Fruit fly (Drosophila melanogaster) whole organism, embryonic: Measurements from ENCODE around the gene RpL13.

ENCODE experiments used
- Ada2b ChIP-seq: fragments of 200-800 bp; sonication (Bioruptor generic); IDR thresholded peaks from 2 replicates; pipeline ENCODE4 v1.3.6; 2022; ENCODE audit warnings: missing biosample characterization, missing genetic modification characterization
- CG10209 ChIP-seq: fragments of 200-800 bp; sonication (Bioruptor generic); optimal IDR thresholded peaks from 3 replicates; lab custom pipeline; 2017; ENCODE audit warnings: missing biosample characterization, mild to moderate bottlenecking, missing genetic modification characterization, missing genetic modification reagents
- CG10654 ChIP-seq: fragments of 200-800 bp; sonication (Bioruptor generic); optimal IDR thresholded peaks from 2 replicates; lab custom pipeline; 2016; ENCODE audit warnings: missing biosample characterization, missing genetic modification characterization
- CG10979 ChIP-seq: fragments of 200-800 bp; sonication (Bioruptor generic); optimal IDR thresholded peaks from 2 replicates; lab custom pipeline; 2018; ENCODE audit warnings: missing biosample characterization, mild to moderate bottlenecking, missing genetic modification characterization, moderate library complexity
- CG12659 ChIP-seq: fragments of 200-800 bp; sonication (Bioruptor generic); optimal IDR thresholded peaks from 3 replicates; lab custom pipeline; 2017; ENCODE audit warnings: mild to moderate bottlenecking, missing biosample characterization, missing genetic modification reagents, missing genetic modification characterization
- CG13296 ChIP-seq: fragments of 200-800 bp; sonication (Bioruptor generic); optimal IDR thresholded peaks from 3 replicates; lab custom pipeline; 2018; ENCODE audit warnings: missing biosample characterization, mild to moderate bottlenecking, missing genetic modification characterization
- CG15514 ChIP-seq: fragments of 200-800 bp; sonication (Bioruptor generic); optimal IDR thresholded peaks from 3 replicates; lab custom pipeline; 2017; ENCODE audit warnings: missing biosample characterization, missing genetic modification characterization, mild to moderate bottlenecking, moderate library complexity, missing genetic modification reagents
- CG18619 ChIP-seq: fragments of 200-800 bp; sonication (Bioruptor generic); optimal IDR thresholded peaks from 3 replicates; lab custom pipeline; 2017; ENCODE audit warnings: missing biosample characterization, mild to moderate bottlenecking, missing genetic modification characterization
- CG2712 ChIP-seq: fragments of 200-800 bp; optimal IDR thresholded peaks from 3 replicates; lab custom pipeline; 2019; ENCODE audit warnings: missing biosample characterization, mild to moderate bottlenecking, missing genetic modification characterization, moderate library complexity
- CG3163 ChIP-seq: fragments of 200-800 bp; sonication (Bioruptor generic); optimal IDR thresholded peaks from 3 replicates; lab custom pipeline; 2016; ENCODE audit warnings: missing biosample characterization, missing genetic modification characterization
- CG32532 ChIP-seq: fragments of 200-800 bp; sonication (Bioruptor generic); IDR thresholded peaks from 2 replicates; pipeline ENCODE4 v1.3.6; 2022; ENCODE audit warnings: missing biosample characterization, missing genetic modification characterization
- CG34422 ChIP-seq: fragments of 200-800 bp; sonication (Bioruptor generic); IDR thresholded peaks from 3 replicates; pipeline ENCODE4 v1.3.6; 2022; ENCODE audit warnings: missing biosample characterization, missing genetic modification characterization
- CG3838 ChIP-seq: fragments of 200-800 bp; sonication (Bioruptor generic); optimal IDR thresholded peaks from 3 replicates; lab custom pipeline; 2016; ENCODE audit warnings: missing biosample characterization, missing genetic modification characterization
- CG3847 ChIP-seq: fragments of 200-800 bp; sonication (Bioruptor generic); IDR thresholded peaks from 2 replicates; pipeline ENCODE4 v1.3.6; 2022; ENCODE audit warnings: missing biosample characterization, missing genetic modification characterization
- CG42726 ChIP-seq: fragments of 200-800 bp; sonication (Bioruptor generic); IDR thresholded peaks from 2 replicates; pipeline ENCODE4 v1.3.6; 2022; ENCODE audit warnings: missing biosample characterization, missing genetic modification characterization; ENCODE audit not compliant: partially characterized antibody
- CG4404 ChIP-seq: fragments of 200-800 bp; sonication (Bioruptor generic); IDR thresholded peaks from 2 replicates; pipeline ENCODE4 v1.3.6; 2022; ENCODE audit warnings: missing biosample characterization, missing genetic modification characterization
- CG4820 ChIP-seq: fragments of 200-800 bp; sonication (Bioruptor generic); optimal IDR thresholded peaks from 3 replicates; lab custom pipeline; 2016; ENCODE audit warnings: missing biosample characterization, missing genetic modification characterization
- CG8281 ChIP-seq: fragments of 200-800 bp; sonication (Bioruptor generic); optimal IDR thresholded peaks from 2 replicates; lab custom pipeline; 2018; ENCODE audit warnings: missing biosample characterization, mild to moderate bottlenecking, missing genetic modification characterization, moderate library complexity
- CG8765 ChIP-seq: fragments of 200-800 bp; sonication (Bioruptor generic); IDR thresholded peaks from 2 replicates; pipeline ENCODE4 v1.3.6; 2022; ENCODE audit warnings: missing biosample characterization, missing genetic modification characterization
- CG9215 ChIP-seq: fragments of 200-800 bp; sonication (Bioruptor generic); IDR thresholded peaks from 2 replicates; pipeline ENCODE4 v1.3.6; 2022; ENCODE audit warnings: missing biosample characterization, missing genetic modification characterization
- CG9817 ChIP-seq: fragments of 200-800 bp; sonication (Bioruptor generic); optimal IDR thresholded peaks from 2 replicates; lab custom pipeline; 2018; ENCODE audit warnings: missing biosample characterization, mild to moderate bottlenecking, missing genetic modification characterization, moderate library complexity
- Dip3 ChIP-seq: fragments of 200-800 bp; sonication (Bioruptor generic); optimal IDR thresholded peaks from 3 replicates; lab custom pipeline; 2016; ENCODE audit warnings: missing biosample characterization, missing genetic modification characterization
- Dll ChIP-seq: fragments of 200-800 bp; sonication (Bioruptor generic); IDR thresholded peaks from 4 replicates; pipeline ENCODE4 v1.3.6; 2022; ENCODE audit warnings: missing biosample characterization, missing genetic modification characterization; ENCODE audit not compliant: partially characterized antibody
- Doc2 ChIP-seq: fragments of 200-800 bp; sonication (Bioruptor generic); IDR thresholded peaks from 2 replicates; pipeline ENCODE4 v1.3.6; 2022; ENCODE audit warnings: missing biosample characterization, missing genetic modification characterization
- E2f2 ChIP-seq: fragments of 200-800 bp; sonication (Bioruptor generic); IDR thresholded peaks from 2 replicates; pipeline ENCODE4 v1.3.6; 2022; ENCODE audit warnings: missing biosample characterization, missing genetic modification characterization
- Elba2 ChIP-seq: fragments of 200-800 bp; sonication (Bioruptor generic); optimal IDR thresholded peaks from 3 replicates; lab custom pipeline; 2016; ENCODE audit warnings: missing biosample characterization, missing genetic modification characterization
- H15 ChIP-seq: fragments of 200-800 bp; sonication (Bioruptor generic); IDR thresholded peaks from 3 replicates; pipeline ENCODE4 v1.3.6; 2022; ENCODE audit warnings: missing biosample characterization, missing genetic modification characterization
- MTF-1 ChIP-seq: fragments of 200-800 bp; sonication (Bioruptor generic); optimal IDR thresholded peaks from 2 replicates; lab custom pipeline; 2018; ENCODE audit warnings: missing biosample characterization, mild to moderate bottlenecking, missing genetic modification characterization, borderline replicate concordance
- Myb ChIP-seq: fragments of 200-800 bp; sonication (Bioruptor generic); optimal IDR thresholded peaks from 2 replicates; lab custom pipeline; 2016; ENCODE audit warnings: missing biosample characterization, missing genetic modification characterization
- NFAT ChIP-seq: fragments of 200-800 bp; sonication (Bioruptor generic); IDR thresholded peaks from 2 replicates; pipeline ENCODE4 v1.3.6; 2022; ENCODE audit warnings: missing biosample characterization, missing genetic modification characterization
- Sox102F ChIP-seq: fragments of 200-800 bp; sonication (Bioruptor generic); optimal IDR thresholded peaks from 2 replicates; lab custom pipeline; 2018; ENCODE audit warnings: missing biosample characterization, mild to moderate bottlenecking, missing genetic modification characterization, moderate library complexity
- Taf1 ChIP-seq: fragments of 200-800 bp; sonication (Bioruptor generic); IDR thresholded peaks from 2 replicates; pipeline ENCODE4 v1.3.6; 2022; ENCODE audit warnings: missing biosample characterization, missing genetic modification characterization
- bcd ChIP-seq: fragments of 200-800 bp; sonication (Bioruptor generic); optimal IDR thresholded peaks from 2 replicates; lab custom pipeline; 2017; ENCODE audit warnings: missing biosample characterization, mild to moderate bottlenecking, missing genetic modification characterization
- cg ChIP-seq: fragments of 200-800 bp; sonication (Bioruptor generic); optimal IDR thresholded peaks from 3 replicates; lab custom pipeline; 2019; ENCODE audit warnings: missing biosample characterization, mild to moderate bottlenecking, missing genetic modification characterization, moderate library complexity
- chinmo ChIP-seq: fragments of 200-800 bp; sonication (Bioruptor generic); IDR thresholded peaks from 4 replicates; pipeline ENCODE4 v1.3.6; 2022; ENCODE audit warnings: missing biosample characterization, missing genetic modification characterization; ENCODE audit not compliant: partially characterized antibody
- dmrt11E ChIP-seq: fragments of 200-800 bp; sonication (Bioruptor generic); optimal IDR thresholded peaks from 3 replicates; lab custom pipeline; 2018; ENCODE audit warnings: missing biosample characterization, mild to moderate bottlenecking, missing genetic modification characterization, moderate library complexity
- esg ChIP-seq: fragments of 200-800 bp; sonication (Bioruptor generic); conservative IDR thresholded peaks from 2 replicates; pipeline ENCODE4 v1.3.6; 2022; ENCODE audit warnings: missing biosample characterization, missing genetic modification characterization
- h ChIP-seq: fragments of >200 bp; optimal IDR thresholded peaks from 2 replicates; lab custom pipeline; 2017
- nom ChIP-seq: fragments of 200-800 bp; sonication (Bioruptor generic); optimal IDR thresholded peaks from 2 replicates; lab custom pipeline; 2017; ENCODE audit warnings: missing biosample characterization, missing genetic modification characterization, mild to moderate bottlenecking, moderate library complexity, missing genetic modification reagents
- odd ChIP-seq: fragments of 200-800 bp; sonication (Bioruptor generic); optimal IDR thresholded peaks from 2 replicates; lab custom pipeline; 2017; ENCODE audit warnings: missing biosample characterization, mild to moderate bottlenecking, missing genetic modification characterization
- onecut ChIP-seq: fragments of 200-800 bp; sonication (Bioruptor generic); IDR thresholded peaks from 2 replicates; pipeline ENCODE4 v1.3.6; 2022; ENCODE audit warnings: missing biosample characterization, missing genetic modification characterization
- repo ChIP-seq: fragments of 200-800 bp; sonication (Bioruptor generic); optimal IDR thresholded peaks from 2 replicates; lab custom pipeline; 2016; ENCODE audit warnings: missing biosample characterization, missing genetic modification characterization
- sens ChIP-seq: fragments of 200-800 bp; sonication (Bioruptor generic); peaks from one replicate; lab custom pipeline; 2016; ENCODE audit warnings: missing biosample characterization, missing genetic modification characterization
- seq ChIP-seq: fragments of 200-800 bp; sonication (Bioruptor generic); IDR thresholded peaks from 2 replicates; pipeline ENCODE4 v1.3.6; 2022; ENCODE audit warnings: missing biosample characterization, missing genetic modification characterization
- ssp ChIP-seq: fragments of 200-800 bp; sonication (Bioruptor generic); IDR thresholded peaks from 2 replicates; pipeline ENCODE4 v1.3.6; 2022; ENCODE audit warnings: missing biosample characterization, missing genetic modification characterization
- trem ChIP-seq: fragments of 200-800 bp; optimal IDR thresholded peaks from 3 replicates; lab custom pipeline; 2019; ENCODE audit warnings: missing biosample characterization, mild to moderate bottlenecking, missing genetic modification characterization, moderate library complexity
- vfl ChIP-seq: fragments of 200-800 bp; sonication (Bioruptor generic); optimal IDR thresholded peaks from 2 replicates; lab custom pipeline; 2016; ENCODE audit warnings: missing biosample characterization, missing genetic modification characterization
- vnd ChIP-seq: fragments of 200-800 bp; sonication (Bioruptor generic); IDR thresholded peaks from 3 replicates; pipeline ENCODE4 v1.3.6; 2022; ENCODE audit warnings: missing biosample characterization, missing genetic modification characterization; ENCODE audit not compliant: partially characterized antibody
- wor ChIP-seq: fragments of 200-800 bp; sonication (Bioruptor generic); IDR thresholded peaks from 2 replicates; pipeline ENCODE4 v1.3.6; 2022; ENCODE audit warnings: missing biosample characterization, missing genetic modification characterization

RpL13 gene

DNA sequence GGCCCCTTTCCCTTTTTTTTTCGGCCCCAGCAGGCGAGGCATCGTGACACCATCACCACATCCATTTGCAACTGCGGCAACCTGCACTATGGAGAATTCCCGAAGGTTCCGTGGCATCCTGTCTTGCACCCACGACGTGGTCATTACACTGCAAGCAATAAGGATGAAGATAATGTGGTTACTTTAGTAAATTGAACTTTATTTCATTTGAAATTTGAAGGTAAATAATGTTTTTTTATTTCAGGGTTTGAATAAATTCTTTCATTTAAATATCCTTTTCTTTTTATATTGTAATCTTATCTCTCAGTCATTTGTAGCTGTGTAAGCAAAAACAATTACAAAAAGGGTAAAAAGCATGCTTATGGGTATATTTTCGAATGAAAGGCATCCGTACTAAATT is 14.7 kb downstream of the RpL13 start:
- no peak for TF ChIP-seq Dll (GFP tag; lab: Robert Waterston, UW)
- TF ChIP-seq vfl, result no peak
- TF ChIP-seq CG3847 (GFP tag; lab: Robert Waterston, UW), result no peak
- TF ChIP-seq repo (GFP tag; lab: Kevin White, UChicago), result no peak
- peak; percentile 8 for TF ChIP-seq CG2712 (tag; lab: Kevin White, UChicago)
- no peak for TF ChIP-seq Dip3
- no peak for TF ChIP-seq MTF-1 (GFP tag; lab: Kevin White, UChicago)
- no peak for TF ChIP-seq wor (GFP tag; lab: Robert Waterston, UW)
- TF ChIP-seq sens (GFP tag; lab: Kevin White, UChicago), result peak; percentile 45
- TF ChIP-seq CG10979 (tag; lab: Kevin White, UChicago), result peak; percentile 31
- no peak for TF ChIP-seq CG10209 (GFP tag; lab: Kevin White, UChicago)
- TF ChIP-seq CG8765 (GFP tag; lab: Robert Waterston, UW), result 0 out of 2 replicates have a peak, but pooled peaks have one; percentile 45
- TF ChIP-seq ssp, result no peak
- TF ChIP-seq dmrt11E, result peak; percentile 7
- TF ChIP-seq NFAT (GFP tag; lab: Robert Waterston, UW), result no peak
- no peak for TF ChIP-seq H15 (GFP tag; lab: Robert Waterston, UW)
- no peak for TF ChIP-seq CG3163 (GFP tag; lab: Kevin White, UChicago)
- TF ChIP-seq CG9215, result no peak
- no peak for TF ChIP-seq CG4820

DNA sequence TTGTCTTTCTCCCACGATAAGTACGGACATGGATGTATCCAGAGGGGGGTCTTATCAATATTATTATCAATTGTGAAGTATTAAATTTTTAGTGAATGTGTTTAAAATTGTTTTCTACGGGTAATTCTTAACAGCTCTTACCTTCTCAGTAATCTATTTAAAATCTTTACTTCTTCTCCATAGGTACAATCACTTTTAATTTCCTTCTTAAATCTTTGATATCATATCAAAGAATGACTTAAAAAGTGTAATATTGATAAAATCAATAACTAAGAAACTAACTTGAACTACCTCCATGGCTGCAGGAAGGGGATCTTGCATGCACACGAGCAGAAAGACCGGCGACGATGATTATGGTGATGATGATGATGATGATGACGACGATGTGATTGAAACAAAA is 15.4 kb downstream of the RpL13 start:
- TF ChIP-seq odd, result no peak
- peak; percentile 2 for TF ChIP-seq CG10979 (tag; lab: Kevin White, UChicago)
- no peak for TF ChIP-seq Sox102F (GFP tag; lab: Kevin White, UChicago)
- no peak for TF ChIP-seq CG42726 (GFP tag; lab: Robert Waterston, UW)
- no peak for TF ChIP-seq CG9817 (tag; lab: Kevin White, UChicago)
- TF ChIP-seq sens (GFP tag; lab: Kevin White, UChicago), result peak; percentile 51
- TF ChIP-seq vnd (GFP tag; lab: Robert Waterston, UW), result no peak
- TF ChIP-seq CG2712 (tag; lab: Kevin White, UChicago), result peak; percentile 5
- TF ChIP-seq CG13296 (GFP tag; lab: Kevin White, UChicago), result no peak
- no peak for TF ChIP-seq cg (GFP tag; lab: Kevin White, UChicago)
- no peak for TF ChIP-seq CG10654
- peak; percentile 48 for TF ChIP-seq nom (GFP tag; lab: Kevin White, UChicago)
- TF ChIP-seq E2f2 (GFP tag; lab: Robert Waterston, UW), result no peak
- TF ChIP-seq NFAT (GFP tag; lab: Robert Waterston, UW), result no peak
- no peak for TF ChIP-seq Elba2
- no peak for TF ChIP-seq esg

DNA sequence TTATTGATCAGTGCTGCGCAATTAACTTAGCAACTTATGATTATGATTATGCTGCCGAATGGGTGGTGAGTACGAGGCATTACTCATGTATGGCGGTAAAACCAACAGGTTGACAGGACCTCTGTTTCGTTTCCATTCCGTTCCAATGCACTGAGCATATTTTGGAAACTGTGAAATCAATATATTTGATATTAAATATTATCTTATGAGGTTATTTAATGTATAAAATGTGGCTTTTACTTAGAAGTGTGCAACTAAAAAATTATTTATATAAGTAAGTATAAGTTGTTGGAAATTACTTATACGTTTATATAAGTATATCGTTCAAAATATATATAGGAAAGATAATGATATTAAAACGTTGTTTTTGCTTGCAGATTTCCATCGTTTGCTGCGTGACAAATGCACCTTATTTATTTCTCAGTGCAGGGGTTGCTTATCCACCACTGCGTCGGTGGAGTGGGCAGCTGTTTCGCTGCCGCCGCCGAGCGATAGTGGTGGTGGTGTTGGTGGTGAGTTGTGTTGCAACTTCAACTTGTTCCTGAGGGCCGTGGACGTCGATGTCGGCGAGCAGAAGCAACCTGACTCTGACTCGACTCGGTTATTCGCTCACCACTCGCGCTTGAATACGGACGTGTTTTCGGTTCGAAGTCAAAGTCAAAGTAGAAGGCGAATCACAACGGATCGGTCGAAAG is 17.1 kb downstream of the RpL13 start, which contains the start of gene bib:
TSS of gene bib (plus strand) at position 568 of the 695 bp plus-strand sequence.
- TF ChIP-seq seq, result peak; percentile 49; the same call in 1 of the 2 replicates
- TF ChIP-seq Doc2, result no peak
- TF ChIP-seq CG3838 (GFP tag; lab: Kevin White, UChicago), result peak; percentile 48
- peak; percentile 39; the same call in 1 of the 2 replicates for TF ChIP-seq Ada2b (GFP tag; lab: Robert Waterston, UW)
- TF ChIP-seq CG12659 (GFP tag; lab: Kevin White, UChicago), result peak; percentile 85
- peak; percentile 85 for TF ChIP-seq CG4404 (GFP tag; lab: Robert Waterston, UW)
- TF ChIP-seq CG8281 (tag; lab: Kevin White, UChicago), result peak; percentile 53
- peak; percentile 37; the same call in 1 of the 3 replicates for TF ChIP-seq CG34422 (GFP tag; lab: Robert Waterston, UW)
- peak; percentile 86 for TF ChIP-seq CG18619 (GFP tag; lab: Kevin White, UChicago)
- no peak for TF ChIP-seq chinmo (GFP tag; lab: Robert Waterston, UW)
- peak; percentile 93 for TF ChIP-seq trem (tag; lab: Kevin White, UChicago)
- no peak for TF ChIP-seq h (lab: Kevin White, UChicago)
- peak; percentile 75 for TF ChIP-seq onecut
- TF ChIP-seq CG15514 (GFP tag; lab: Kevin White, UChicago), result peak; percentile 52
- peak; percentile 15 for TF ChIP-seq Myb (GFP tag; lab: Kevin White, UChicago)
- TF ChIP-seq bcd (GFP tag; lab: Kevin White, UChicago), result peak; percentile 86
- TF ChIP-seq CG32532 (GFP tag; lab: Robert Waterston, UW), result peak; percentile 66; the same call in 1 of the 2 replicates
- TF ChIP-seq Taf1 (GFP tag; lab: Robert Waterston, UW), result no peak
